Fruit fly (Drosophila melanogaster): Measurements from ENCODE around the gene U4-U6-60K.

Gene U4-U6-60K

dm6 chr3L:17486794-17487726 is 26.7 kb downstream of the U4-U6-60K start, which contains the start of gene Oatp74D (continued):
- TF ChIP-seq sc (optimal IDR thresholded peaks at IDR 0.05) (no peak), sc (GFP tag; optimal IDR thresholded peaks at IDR 0.05) (peak; percentile 7), crc (GFP tag; optimal IDR thresholded peaks at IDR 0.05) (no peak), zen (tag; optimal IDR thresholded peaks at IDR 0.05) (no peak), CG2199 (GFP tag; IDR thresholded peaks at IDR 0.05) (peak; percentile 90), eve (GFP tag; optimal IDR thresholded peaks at IDR 0.05) (no peak), Fer2 (tag; optimal IDR thresholded peaks at IDR 0.05) (no peak), zf30C (GFP tag; optimal IDR thresholded peaks at IDR 0.05) (no peak), pros (GFP tag; optimal IDR thresholded peaks at IDR 0.05) (peak; percentile 87), Atf6 (GFP tag; IDR thresholded peaks at IDR 0.05) (peak; percentile 31), pzg (GFP tag; optimal IDR thresholded peaks at IDR 0.05) (peak; percentile 4), CTCF (GFP tag; optimal IDR thresholded peaks at IDR 0.05) (no peak), dmrt11E (tag; optimal IDR thresholded peaks at IDR 0.05) (peak; percentile 50), CG14965 (GFP tag; optimal IDR thresholded peaks at IDR 0.05; ENCODE audit: borderline replicate concordance) (no peak), CG1832 (GFP tag; optimal IDR thresholded peaks at IDR 0.05) (no peak), CG12219 (GFP tag; optimal IDR thresholded peaks at IDR 0.05) (peak; percentile 17), mirr (GFP tag; optimal IDR thresholded peaks at IDR 0.05) (peak; percentile 88), Myb (GFP tag; optimal IDR thresholded peaks at IDR 0.05) (peak; percentile 17), Opbp (GFP tag; IDR thresholded peaks at IDR 0.05; ENCODE audit: partially characterized antibody) (0 out of 3 replicates have a peak, but pooled peaks have one; percentile 5), CG9437 (GFP tag; optimal IDR thresholded peaks at IDR 0.05) (peak; percentile 20), CG6854 (GFP tag; optimal IDR thresholded peaks at IDR 0.05) (peak; percentile 59), CG6765 (GFP tag; optimal IDR thresholded peaks at IDR 0.05) (peak; percentile 35), tio (GFP tag; optimal IDR thresholded peaks at IDR 0.05) (no peak), Bgb (GFP tag; IDR thresholded peaks at IDR 0.05; ENCODE audit: partially characterized antibody) (peak; percentile 68; the same call in 1 of the 2 replicates), fd64A (GFP tag; optimal IDR thresholded peaks at IDR 0.05) (peak; percentile 80), sim (GFP tag; IDR thresholded peaks at IDR 0.05) (no peak), CG17568 (GFP tag; optimal IDR thresholded peaks at IDR 0.05) (peak; percentile 68), CG11504 (tag; optimal IDR thresholded peaks at IDR 0.05) (peak; percentile 23), CG10959 (GFP tag; IDR thresholded peaks at IDR 0.05) (no peak), CG11398 (GFP tag; optimal IDR thresholded peaks at IDR 0.05) (peak; percentile 3), CG2678 (tag; optimal IDR thresholded peaks at IDR 0.05) (peak; percentile 67), CG17359 (tag; optimal IDR thresholded peaks at IDR 0.05) (peak; percentile 65), vvl (GFP tag; IDR thresholded peaks at IDR 0.05) (peak; percentile 85), her (GFP tag; optimal IDR thresholded peaks at IDR 0.05) (peak; percentile 60), lola (GFP tag; optimal IDR thresholded peaks at IDR 0.05) (peak in 2 of 3 experiments; percentile 17 to 31), CG3407 (GFP tag; optimal IDR thresholded peaks at IDR 0.05) (peak; percentile 74), ci (GFP tag; IDR thresholded peaks at IDR 0.05) (peak; percentile 59; the same call in 2 of the 3 replicates), CG10565 (GFP tag; optimal IDR thresholded peaks at IDR 0.05) (no peak), CG4404 (GFP tag; IDR thresholded peaks at IDR 0.05) (no peak), Mrtf (GFP tag; IDR thresholded peaks at IDR 0.05) (no peak), gro (GFP tag; optimal IDR thresholded peaks at IDR 0.05) (peak; percentile 74), Dek (tag; optimal IDR thresholded peaks at IDR 0.05) (no peak), CG12659 (GFP tag; optimal IDR thresholded peaks at IDR 0.05) (peak; percentile 45), CG17361 (GFP tag; IDR thresholded peaks at IDR 0.05) (no peak; the same call in 2 of the 3 replicates), CG7839 (tag; optimal IDR thresholded peaks at IDR 0.05) (no peak), ken (GFP tag; IDR thresholded peaks at IDR 0.05) (no peak), CG12155 (GFP tag; optimal IDR thresholded peaks at IDR 0.05) (peak; percentile 11), gsb (GFP tag; IDR thresholded peaks at IDR 0.05) (no peak), Vsx1 (GFP tag; optimal IDR thresholded peaks at IDR 0.05) (no peak)
